Worm (Caenorhabditis elegans) whole organism, L4 larva: ENCODE measurements around the gene ZK84.4.

Experiments used
- D1046.2 ChIP-seq: fragments of 200-800 bp; sonication (Bioruptor generic); IDR thresholded peaks from 2 replicates; pipeline ENCODE4 v1.3.6; 2022; ENCODE audit warnings: missing genetic modification characterization, missing compliant biosample characterization
- F26F4.8 ChIP-seq: fragments of 200-800 bp; sonication (Bioruptor generic); conservative IDR thresholded peaks from 2 replicates; pipeline ENCODE4 v1.3.6; 2022; ENCODE audit warnings: missing genetic modification characterization, missing compliant biosample characterization
- F44E2.7 ChIP-seq: fragments of 200-800 bp; sonication (Bioruptor generic); IDR thresholded peaks from 2 replicates; pipeline ENCODE4 v2.1.2; 2022; ENCODE audit warnings: missing genetic modification characterization, missing compliant biosample characterization
- Y105C5A.15 ChIP-seq: fragments of 200-800 bp; sonication (Bioruptor generic); IDR thresholded peaks from 2 replicates; pipeline ENCODE4 v1.3.6; 2022; ENCODE audit warnings: missing genetic modification characterization, missing compliant biosample characterization
- aha-1 ChIP-seq: fragments of 150-350 bp; peaks from one replicate; lab custom pipeline; 2014; ENCODE audit warnings: missing biosample characterization, missing genetic modification characterization
- aly-2 ChIP-seq: sonication (generic microtip); optimal IDR thresholded peaks from 2 replicates; lab custom pipeline; 2018; ENCODE audit warnings: missing biosample characterization, missing genetic modification characterization
- attf-4 ChIP-seq: sonication (generic microtip); optimal IDR thresholded peaks from 3 replicates; lab custom pipeline; 2017; ENCODE audit warnings: missing biosample characterization, missing genetic modification characterization
- ceh-20 ChIP-seq: fragments of 200-800 bp; sonication (Bioruptor generic); IDR thresholded peaks from 2 replicates; pipeline ENCODE4 v1.3.6; 2022; ENCODE audit warnings: missing genetic modification reagents, missing genetic modification characterization, missing compliant biosample characterization
- daf-8 ChIP-seq: fragments of 200-800 bp; sonication (Bioruptor generic); IDR thresholded peaks from 2 replicates; pipeline ENCODE4 v1.3.6; 2022; ENCODE audit warnings: missing genetic modification characterization, missing compliant biosample characterization
- dmd-6 ChIP-seq: fragments of 200-800 bp; sonication (Bioruptor generic); IDR thresholded peaks from 2 replicates; pipeline ENCODE4 v1.3.6; 2022; ENCODE audit warnings: missing genetic modification reagents, missing genetic modification characterization, missing compliant biosample characterization
- duxl-1 ChIP-seq: sonication (generic microtip); optimal IDR thresholded peaks from 2 replicates; lab custom pipeline; 2016; ENCODE audit warnings: mild to moderate bottlenecking, missing genetic modification characterization, moderate library complexity, missing compliant biosample characterization; ENCODE audit not compliant: poor library complexity
- egl-27 ChIP-seq: sonication (generic microtip); optimal IDR thresholded peaks from 3 replicates; lab custom pipeline; 2017; ENCODE audit warnings: missing biosample characterization, missing genetic modification reagents, missing genetic modification characterization
- hlh-11 ChIP-seq: fragments of 200-800 bp; sonication (Bioruptor generic); optimal IDR thresholded peaks from 2 replicates; lab custom pipeline; 2018; ENCODE audit warnings: mild to moderate bottlenecking, missing genetic modification characterization, missing compliant biosample characterization
- hlh-30 ChIP-seq: sonication (generic microtip); optimal IDR thresholded peaks from 2 replicates; lab custom pipeline; 2017; ENCODE audit warnings: antibody characterized with exemption, mild to moderate bottlenecking, missing genetic modification characterization, missing compliant biosample characterization; ENCODE audit not compliant: insufficient read depth
- hmg-1.1 ChIP-seq: fragments of 200-800 bp; sonication (Bioruptor generic); IDR thresholded peaks from 2 replicates; pipeline ENCODE4 v1.3.6; 2022; ENCODE audit warnings: missing genetic modification reagents, missing genetic modification characterization, missing compliant biosample characterization
- jun-1 ChIP-seq: fragments of 150-350 bp; optimal IDR thresholded peaks from 2 replicates; lab custom pipeline; 2014; ENCODE audit warnings: missing biosample characterization, missing genetic modification reagents, missing genetic modification characterization
- lim-7 ChIP-seq: fragments of 200-800 bp; sonication (Bioruptor generic); IDR thresholded peaks from 2 replicates; pipeline ENCODE4 v1.3.6; 2022; ENCODE audit warnings: missing genetic modification characterization, missing compliant biosample characterization
- lir-3 ChIP-seq: sonication (generic microtip); optimal IDR thresholded peaks from 2 replicates; lab custom pipeline; 2016; ENCODE audit warnings: mild to moderate bottlenecking, missing genetic modification characterization, missing compliant biosample characterization
- lsy-2 ChIP-seq, 2 experiments: fragments of 150-350 bp in 1 of 2; sonication (generic microtip) in 1 of 2; optimal IDR thresholded peaks; 2 replicates each; lab custom pipeline; 2014 to 2017; ENCODE audit warnings: missing biosample characterization in 2 of 2, missing genetic modification characterization in 2 of 2
- mes-2 ChIP-seq: sonication (generic microtip); optimal IDR thresholded peaks from 2 replicates; lab custom pipeline; 2016; ENCODE audit warnings: missing genotype, mild to moderate bottlenecking, missing genetic modification characterization, missing compliant biosample characterization; ENCODE audit not compliant: poor library complexity, severe bottlenecking
- nhr-237 ChIP-seq: sonication (generic microtip); optimal IDR thresholded peaks from 2 replicates; lab custom pipeline; 2017; ENCODE audit warnings: missing biosample characterization, missing genetic modification characterization
- nhr-28 ChIP-seq: fragments of 150-350 bp; optimal IDR thresholded peaks from 2 replicates; lab custom pipeline; 2014; ENCODE audit warnings: missing biosample characterization, missing genetic modification characterization
- nhr-42 ChIP-seq: fragments of 200-800 bp; sonication (Bioruptor generic); IDR thresholded peaks from 2 replicates; pipeline ENCODE4 v1.3.6; 2022; ENCODE audit warnings: missing genetic modification characterization, missing compliant biosample characterization
- nhr-77 ChIP-seq: fragments of 150-350 bp; optimal IDR thresholded peaks from 2 replicates; lab custom pipeline; 2014; ENCODE audit warnings: missing biosample characterization, missing genetic modification characterization
- saeg-2 ChIP-seq: fragments of 200-800 bp; sonication (Bioruptor generic); IDR thresholded peaks from 2 replicates; pipeline ENCODE4 v1.3.6; 2022; ENCODE audit warnings: missing genetic modification reagents, missing genetic modification characterization, missing compliant biosample characterization
- sdz-12 ChIP-seq: fragments of 200-800 bp; sonication (Bioruptor generic); optimal IDR thresholded peaks from 2 replicates; lab custom pipeline; 2018; ENCODE audit warnings: mild to moderate bottlenecking, missing genetic modification characterization, missing compliant biosample characterization
- skn-1 ChIP-seq: fragments of 150-350 bp; optimal IDR thresholded peaks from 2 replicates; lab custom pipeline; 2014; ENCODE audit warnings: missing biosample characterization, missing genetic modification characterization
- snpc-4 ChIP-seq: fragments of 150-350 bp; optimal IDR thresholded peaks from 2 replicates; lab custom pipeline; 2014; ENCODE audit warnings: missing biosample characterization, missing genetic modification characterization
- spr-3 ChIP-seq: fragments of 200-800 bp; sonication (Bioruptor generic); optimal IDR thresholded peaks from 2 replicates; lab custom pipeline; 2018; ENCODE audit warnings: mild to moderate bottlenecking, missing genetic modification characterization, missing compliant biosample characterization
- tra-1 ChIP-seq: fragments of 200-800 bp; sonication (Bioruptor generic); IDR thresholded peaks from 2 replicates; pipeline ENCODE4 v1.3.6; 2022; ENCODE audit warnings: missing genetic modification reagents, missing genetic modification characterization, missing compliant biosample characterization
- unc-130 ChIP-seq: sonication (generic microtip); optimal IDR thresholded peaks from 2 replicates; lab custom pipeline; 2016; ENCODE audit warnings: missing genetic modification reagents, missing genetic modification characterization, missing compliant biosample characterization
- unc-39 ChIP-seq: sonication (generic microtip); optimal IDR thresholded peaks from 2 replicates; lab custom pipeline; 2017; ENCODE audit warnings: missing biosample characterization, missing genetic modification characterization
- unc-62 ChIP-seq, 3 experiments: fragments of 150-350 bp in 1 of 3; sonication (generic microtip); optimal IDR thresholded peaks in 2 of 3; peaks in 1 of 3; 1 replicate in 1 of 3; 2 replicates in 2 of 3; lab custom pipeline; 2014 to 2017; ENCODE audit warnings: missing biosample characterization in 3 of 3, missing genetic modification characterization in 3 of 3, missing genetic modification reagents in 3 of 3, missing genotype in 1 of 3
- vab-7 ChIP-seq: fragments of 200-800 bp; sonication (Bioruptor generic); IDR thresholded peaks from 2 replicates; pipeline ENCODE4 v1.3.6; 2022; ENCODE audit warnings: missing genetic modification reagents, missing genetic modification characterization, missing compliant biosample characterization
- zfp-2 ChIP-seq: sonication (generic microtip); optimal IDR thresholded peaks from 2 replicates; lab custom pipeline; 2016; ENCODE audit warnings: mild to moderate bottlenecking, missing genetic modification characterization, missing compliant biosample characterization
- zfp-3 ChIP-seq: fragments of 200-800 bp; sonication (Bioruptor generic); conservative IDR thresholded peaks from 2 replicates; pipeline ENCODE4 v1.3.6; 2022; ENCODE audit warnings: missing genetic modification reagents, missing genetic modification characterization, missing compliant biosample characterization
- ztf-11 ChIP-seq: fragments of 150-350 bp; optimal IDR thresholded peaks from 2 replicates; lab custom pipeline; 2014; ENCODE audit warnings: missing biosample characterization, missing genetic modification characterization

ZK84.4 gene

ce11 chrII:6047639-6048159 is 38.9 kb upstream of the ZK84.4 start, which contains the start of the genes R12C12.6 and ran-5 (continued):
- TF ChIP-seq tra-1 (GFP tag; lab: Robert Waterston, UW): peak; percentile 44; the same call in 1 of the 2 replicates
- no peak for TF ChIP-seq Y105C5A.15 (GFP tag; lab: Robert Waterston, UW)
- no peak for TF ChIP-seq snpc-4
- no peak for TF ChIP-seq daf-8 (GFP tag; lab: Robert Waterston, UW)
- peak; percentile 68 for TF ChIP-seq hlh-11 (tag; lab: Kevin White, UChicago)
- TF ChIP-seq ztf-11 (tag; lab: Kevin White, UChicago): no peak
- peak; percentile 40 for TF ChIP-seq spr-3
- 0 out of 2 replicates have a peak, but pooled peaks have one; percentile 12 for TF ChIP-seq saeg-2
- TF ChIP-seq D1046.2 (GFP tag; lab: Robert Waterston, UW): no peak
- no peak for TF ChIP-seq skn-1 (tag; lab: Kevin White, UChicago)
- no peak for TF ChIP-seq F26F4.8
- peak; percentile 59; the same call in 1 of the 2 replicates for TF ChIP-seq ceh-20 (GFP tag; lab: Robert Waterston, UW)
- peak; percentile 79 for TF ChIP-seq dmd-6
- TF ChIP-seq unc-130: peak; percentile 42
- no peak for TF ChIP-seq zfp-3 (GFP tag; lab: Robert Waterston, UW)
- TF ChIP-seq nhr-28: peak; percentile 62
- no peak for TF ChIP-seq nhr-237
- no peak for TF ChIP-seq unc-39 (tag; lab: Kevin White, UChicago)
- TF ChIP-seq unc-62 (GFP tag; optimal IDR thresholded peaks at IDR 0.05 in 1 of 2; lab: Kevin White, UChicago): peak in 1 of 2 experiments; percentile 42
- TF ChIP-seq unc-62 (tag; optimal IDR thresholded peaks at IDR 0.05; lab: Kevin White, UChicago): no peak
- no peak for TF ChIP-seq aly-2 (tag; lab: Kevin White, UChicago)
- TF ChIP-seq duxl-1: peak; percentile 81
- no peak for TF ChIP-seq attf-4 (tag; lab: Kevin White, UChicago)
- peak; percentile 27 for TF ChIP-seq lir-3
- TF ChIP-seq nhr-42 (GFP tag; lab: Robert Waterston, UW): peak; percentile 71; the same call in 1 of the 2 replicates
- TF ChIP-seq jun-1: peak; percentile 4
- TF ChIP-seq vab-7 (GFP tag; lab: Robert Waterston, UW): no peak
- peak; percentile 32 for TF ChIP-seq nhr-77 (tag; lab: Kevin White, UChicago)
- TF ChIP-seq sdz-12: no peak
- no peak for TF ChIP-seq egl-27 (tag; lab: Kevin White, UChicago)

ce11 chrII:6046023-6046631 is 37.3 kb upstream of the ZK84.4 start:
- TF ChIP-seq lsy-2 (tag; optimal IDR thresholded peaks at IDR 0.05; lab: Kevin White, UChicago): peak in 1 of 2 experiments; percentile 31
- TF ChIP-seq lim-7 (GFP tag; lab: Robert Waterston, UW): no peak
- TF ChIP-seq hlh-30 (tag; lab: Kevin White, UChicago): peak; percentile 13
- peak; percentile 54 for TF ChIP-seq aha-1 (tag; lab: Kevin White, UChicago)
- TF ChIP-seq unc-62 (GFP tag; optimal IDR thresholded peaks at IDR 0.05 in 1 of 2; lab: Kevin White, UChicago): peak in 1 of 2 experiments; percentile 62
- TF ChIP-seq unc-62 (tag; optimal IDR thresholded peaks at IDR 0.05; lab: Kevin White, UChicago): no peak
- TF ChIP-seq mes-2 (tag; lab: Kevin White, UChicago): peak; percentile 56
- TF ChIP-seq F44E2.7 (GFP tag; lab: Robert Waterston, UW): no peak
- no peak for TF ChIP-seq duxl-1
- TF ChIP-seq hmg-1.1 (GFP tag; lab: Robert Waterston, UW): peak; percentile 46; the same call in 1 of the 2 replicates

DNA sequence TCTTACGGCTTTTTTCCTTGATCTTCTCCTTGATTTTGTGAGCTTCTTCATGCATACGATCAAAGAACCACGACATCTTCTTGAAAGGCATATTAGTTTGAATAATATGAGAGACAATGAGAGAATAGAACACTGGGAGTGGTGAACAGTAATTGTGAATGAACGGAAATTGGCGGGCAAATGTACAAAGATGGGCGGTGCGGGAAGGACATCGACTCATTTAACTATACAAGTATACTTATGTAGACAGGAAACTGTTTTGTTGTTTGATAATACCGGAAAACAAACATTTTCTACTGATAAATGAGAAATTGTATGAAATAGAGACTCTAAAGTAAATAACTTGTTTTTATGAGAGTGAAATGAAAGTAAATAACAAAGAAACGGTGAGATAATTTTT is 36.3 kb upstream of the ZK84.4 start, which contains the start of gene R12C12.5:
TSS of gene R12C12.5 (minus strand) at position 101 of the 400 bp plus-strand sequence.
- TF ChIP-seq zfp-2 (tag; lab: Kevin White, UChicago): no peak
- TF ChIP-seq attf-4 (tag; lab: Kevin White, UChicago): no peak
- TF ChIP-seq lim-7 (GFP tag; lab: Robert Waterston, UW): no peak
- TF ChIP-seq unc-130: no peak
- no peak for TF ChIP-seq nhr-237
